Fruit fly (Drosophila melanogaster): ENCODE results near the gene CG6621.
A peak's percentile ranks its signal among the peaks of the same experiment; 100 is the strongest.

Gene CG6621

DNA sequence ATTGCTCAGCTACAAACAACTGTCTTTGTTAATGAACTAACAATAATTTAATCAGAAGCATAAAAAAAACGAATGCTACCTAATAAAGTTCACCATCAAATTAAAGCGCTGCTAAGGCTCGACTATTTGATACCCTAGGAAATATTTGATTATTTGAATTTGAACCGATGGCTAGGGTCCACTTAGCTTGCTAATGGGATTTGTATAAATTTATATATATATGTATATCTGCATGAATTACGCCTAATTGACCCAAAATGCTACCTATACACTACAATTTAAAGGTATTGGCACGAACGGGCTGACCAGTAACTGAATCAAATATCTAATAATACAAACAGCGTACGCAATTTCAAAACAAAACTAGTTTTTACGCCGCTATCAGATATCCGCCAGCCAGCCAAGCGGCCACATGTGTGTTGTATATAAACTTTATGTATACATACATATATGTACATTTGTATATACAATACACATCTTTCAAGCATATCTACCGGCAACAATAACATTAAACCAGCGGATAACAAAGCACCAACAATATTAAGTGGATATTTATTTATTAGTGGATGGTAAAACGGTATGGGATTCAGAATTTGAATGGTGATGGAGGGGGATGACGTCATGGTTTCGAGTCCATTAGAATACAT is 9.2 kb downstream of the CG6621 start (continued):
- TF ChIP-seq CG10209 (GFP tag; optimal IDR thresholded peaks at IDR 0.05): peak; percentile 58
- TF ChIP-seq CG6689 (GFP tag; IDR thresholded peaks at IDR 0.05): peak; percentile 80
- no peak for TF ChIP-seq CG16813 (GFP tag; IDR thresholded peaks at IDR 0.05; ENCODE audit: partially characterized antibody)
- peak; percentile 88 for TF ChIP-seq CG11504 (tag; optimal IDR thresholded peaks at IDR 0.05)
- peak; percentile 74 for TF ChIP-seq CG5180 (GFP tag; optimal IDR thresholded peaks at IDR 0.05)
- TF ChIP-seq Nf-YB (GFP tag; optimal IDR thresholded peaks at IDR 0.05): peak; percentile 26
- TF ChIP-seq CG13287 (GFP tag; IDR thresholded peaks at IDR 0.05; ENCODE audit: partially characterized antibody): no peak
- TF ChIP-seq CG4424 (GFP tag; optimal IDR thresholded peaks at IDR 0.05): peak; percentile 69
- TF ChIP-seq CG12942 (GFP tag; optimal IDR thresholded peaks at IDR 0.05): peak; percentile 1
- peak; percentile 26 for TF ChIP-seq kni (GFP tag; optimal IDR thresholded peaks at IDR 0.05)
- TF ChIP-seq en (GFP tag; optimal IDR thresholded peaks at IDR 0.05): no peak
- peak; percentile 25 for TF ChIP-seq gro (GFP tag; optimal IDR thresholded peaks at IDR 0.05)
- no peak for TF ChIP-seq hkb (optimal IDR thresholded peaks at IDR 0.05)
- TF ChIP-seq hkb (GFP tag; IDR thresholded peaks at IDR 0.05): peak; percentile 91
- TF ChIP-seq nmo (GFP tag; optimal IDR thresholded peaks at IDR 0.05): peak; percentile 78
- TF ChIP-seq Elba2 (GFP tag; optimal IDR thresholded peaks at IDR 0.05): no peak
- peak; percentile 53; the same call in 1 of the 3 replicates for TF ChIP-seq CG2889 (GFP tag; IDR thresholded peaks at IDR 0.05)
- TF ChIP-seq chif (GFP tag; optimal IDR thresholded peaks at IDR 0.05): no peak
- TF ChIP-seq Hr78 (GFP tag; optimal IDR thresholded peaks at IDR 0.05): peak in 1 of 2 experiments; percentile 21
- peak; percentile 74 for TF ChIP-seq CG13894 (tag; optimal IDR thresholded peaks at IDR 0.05)
- no peak for TF ChIP-seq HmgD (GFP tag; optimal IDR thresholded peaks at IDR 0.05)
- TF ChIP-seq Side (GFP tag; optimal IDR thresholded peaks at IDR 0.05): no peak
- peak; percentile 74 for TF ChIP-seq CG32767 (GFP tag; IDR thresholded peaks at IDR 0.05)
- no peak for TF ChIP-seq YL-1 (GFP tag; optimal IDR thresholded peaks at IDR 0.05)
- TF ChIP-seq repo (GFP tag; optimal IDR thresholded peaks at IDR 0.05): no peak
- TF ChIP-seq MBD-R2 (GFP tag; IDR thresholded peaks at IDR 0.05): peak; percentile 41; the same call in 1 of the 2 replicates
- no peak for TF ChIP-seq gcm2 (GFP tag; optimal IDR thresholded peaks at IDR 0.05)
- peak; percentile 74 for TF ChIP-seq cwo (GFP tag; optimal IDR thresholded peaks at IDR 0.05)
- peak; percentile 46 for TF ChIP-seq Fer2 (tag; optimal IDR thresholded peaks at IDR 0.05)
- TF ChIP-seq CG12155 (GFP tag; optimal IDR thresholded peaks at IDR 0.05): peak; percentile 21
- peak; percentile 84 for TF ChIP-seq Meics (GFP tag; optimal IDR thresholded peaks at IDR 0.05)
- peak; percentile 51 for TF ChIP-seq CG10274 (GFP tag; optimal IDR thresholded peaks at IDR 0.05)
- peak; percentile 81 for TF ChIP-seq slbo (GFP tag; IDR thresholded peaks at IDR 0.05)
- no peak for TF ChIP-seq CG12744 (GFP tag; optimal IDR thresholded peaks at IDR 0.05)
- TF ChIP-seq Med (GFP tag): peak; percentile 88
- no peak for TF ChIP-seq CHES-1-like (GFP tag; optimal IDR thresholded peaks at IDR 0.05)
- peak; percentile 89 for TF ChIP-seq caup (GFP tag; optimal IDR thresholded peaks at IDR 0.05; ENCODE audit: severe bottlenecking)
- peak; percentile 79 for TF ChIP-seq E2f1 (GFP tag; IDR thresholded peaks at IDR 0.05)
- no peak for TF ChIP-seq Bdp1 (GFP tag; optimal IDR thresholded peaks at IDR 0.05)
- TF ChIP-seq H2.0 (GFP tag; IDR thresholded peaks at IDR 0.05): peak; percentile 70
- TF ChIP-seq Taf1 (GFP tag; IDR thresholded peaks at IDR 0.05): peak; percentile 69
- peak; percentile 60; the same call in 1 of the 3 replicates for TF ChIP-seq Optix (GFP tag; IDR thresholded peaks at IDR 0.05)
- no peak for TF ChIP-seq CG10321 (GFP tag; IDR thresholded peaks at IDR 0.05)
- TF ChIP-seq tap (tag; optimal IDR thresholded peaks at IDR 0.05): peak; percentile 76
- no peak for TF ChIP-seq zen2 (GFP tag; IDR thresholded peaks at IDR 0.05; ENCODE audit: partially characterized antibody)
- TF ChIP-seq B-H2 (GFP tag; optimal IDR thresholded peaks at IDR 0.05): no peak
- TF ChIP-seq CG30431 (GFP tag; optimal IDR thresholded peaks at IDR 0.05): no peak
- TF ChIP-seq CG1792 (GFP tag; optimal IDR thresholded peaks at IDR 0.05): no peak
- peak; percentile 40 for TF ChIP-seq ro (GFP tag; IDR thresholded peaks at IDR 0.05)
- TF ChIP-seq CG7786 (GFP tag; optimal IDR thresholded peaks at IDR 0.05): no peak
